Fruit fly (Drosophila melanogaster): Measurements from ENCODE around the gene CG32459.

CG32459 gene

dm6 chr3L:22871845-22872361 lies 16.0 kb upstream of the CG32459 start, which contains the start of the genes CG11109 and Arf1:
TSS of gene CG11109 (plus strand) at chr3L:22872200.
TSS of gene Arf1 (minus strand) at chr3L:22872231.
- no peak for TF ChIP-seq CG17801 (GFP tag; optimal IDR thresholded peaks at IDR 0.05; ENCODE audit: partially characterized antibody)

- TF ChIP-seq CG17801 (GFP tag; optimal IDR thresholded peaks at IDR 0.05; ENCODE audit: partially characterized antibody): no peak
Observed at dm6 chr3L:22871030-22871844, 15.4 kb upstream of the CG32459 start.

- no peak for TF ChIP-seq CG17801 (GFP tag; optimal IDR thresholded peaks at IDR 0.05; ENCODE audit: partially characterized antibody)
Observed at dm6 chr3L:22870378-22870777, 14.5 kb upstream of the CG32459 start.

- peak; percentile 53 for TF ChIP-seq CG17801 (GFP tag; optimal IDR thresholded peaks at IDR 0.05; ENCODE audit: partially characterized antibody)
Observed at dm6 chr3L:22868070-22868469, 12.2 kb upstream of the CG32459 start, which contains the start of gene EMC4. TSS of gene EMC4 (minus strand) at chr3L:22868243.

dm6 chr3L:22865061-22865418 lies 9.2 kb upstream of the CG32459 start:
- TF ChIP-seq CG17801 (GFP tag; optimal IDR thresholded peaks at IDR 0.05; ENCODE audit: partially characterized antibody): no peak

dm6 chr3L:22864254-22865060 lies 8.6 kb upstream of the CG32459 start, which contains the start of gene CG33170:
TSS of gene CG33170 (plus strand) at chr3L:22864600.
- peak; percentile 14 for TF ChIP-seq CG17801 (GFP tag; optimal IDR thresholded peaks at IDR 0.05; ENCODE audit: partially characterized antibody)

- TF ChIP-seq CG17801 (GFP tag; optimal IDR thresholded peaks at IDR 0.05; ENCODE audit: partially characterized antibody): peak; percentile 49
Observed at dm6 chr3L:22863367-22864078, 7.7 kb upstream of the CG32459 start, which contains the start of gene CG33169. TSS of gene CG33169 (plus strand) at chr3L:22863864.

- TF ChIP-seq CG17801 (GFP tag; optimal IDR thresholded peaks at IDR 0.05; ENCODE audit: partially characterized antibody): no peak
Observed at dm6 chr3L:22860487-22860886, 4.6 kb upstream of the CG32459 start, which contains the start of gene CG13239. TSS of gene CG13239 (plus strand) at chr3L:22860787.

- no peak for TF ChIP-seq CG17801 (GFP tag; optimal IDR thresholded peaks at IDR 0.05; ENCODE audit: partially characterized antibody)
Observed at dm6 chr3L:22853412-22853811, 2.4 kb downstream of the CG32459 start, which contains the start of gene CG32462. TSS of gene CG32462 (minus strand) at chr3L:22853512.

dm6 chr3L:22851172-22852128 lies 4.4 kb downstream of the CG32459 start:
- TF ChIP-seq CG17801 (GFP tag; optimal IDR thresholded peaks at IDR 0.05; ENCODE audit: partially characterized antibody): peak; percentile 61

dm6 chr3L:22848940-22849339 lies 6.9 kb downstream of the CG32459 start:
- TF ChIP-seq CG17801 (GFP tag; optimal IDR thresholded peaks at IDR 0.05; ENCODE audit: partially characterized antibody): no peak

dm6 chr3L:22847679-22848118 lies 8.2 kb downstream of the CG32459 start:
- no peak for TF ChIP-seq CG17801 (GFP tag; optimal IDR thresholded peaks at IDR 0.05; ENCODE audit: partially characterized antibody)

dm6 chr3L:22843094-22843493 lies 12.8 kb downstream of the CG32459 start:
- no peak for TF ChIP-seq CG17801 (GFP tag; optimal IDR thresholded peaks at IDR 0.05; ENCODE audit: partially characterized antibody)

Data from ovary, adult (tissue).